Fruit fly (Drosophila melanogaster) whole organism, pupa: ENCODE results near the gene Abi.
A peak's percentile ranks its signal among the peaks of the same experiment; 100 is the strongest.

Source experiments
- CG10348 ChIP-seq: fragments of 200-800 bp; sonication (Bioruptor generic); IDR thresholded peaks from 2 replicates; pipeline ENCODE4 v1.3.6; 2022; ENCODE audit warnings: missing biosample characterization, missing genetic modification characterization
- CG12605 ChIP-seq: fragments of 200-800 bp; sonication (Bioruptor generic); IDR thresholded peaks from 2 replicates; pipeline ENCODE4 v1.3.6; 2022; ENCODE audit warnings: missing biosample characterization, missing genetic modification characterization
- CG13204 ChIP-seq: fragments of 200-800 bp; sonication (Bioruptor generic); optimal IDR thresholded peaks from 2 replicates; lab custom pipeline; 2018; ENCODE audit warnings: missing biosample characterization, mild to moderate bottlenecking, missing genetic modification characterization, moderate library complexity
- CG14655 ChIP-seq: fragments of 200-800 bp; sonication (Bioruptor generic); optimal IDR thresholded peaks from 3 replicates; lab custom pipeline; 2017; ENCODE audit warnings: mild to moderate bottlenecking, missing biosample characterization, missing genetic modification reagents, missing genetic modification characterization
- CG15710 ChIP-seq: fragments of 200-800 bp; sonication (Bioruptor generic); optimal IDR thresholded peaks from 2 replicates; lab custom pipeline; 2018; ENCODE audit warnings: missing biosample characterization, mild to moderate bottlenecking, missing genetic modification characterization, moderate library complexity
- CG17806 ChIP-seq: fragments of 200-800 bp; sonication (Bioruptor generic); optimal IDR thresholded peaks from 2 replicates; lab custom pipeline; 2018; ENCODE audit warnings: missing biosample characterization, mild to moderate bottlenecking, missing genetic modification characterization, moderate library complexity
- CG32121 ChIP-seq: fragments of 200-800 bp; sonication (Bioruptor generic); IDR thresholded peaks from 2 replicates; pipeline ENCODE4 v1.3.6; 2022; ENCODE audit warnings: missing biosample characterization, missing genetic modification characterization
- CG34367 ChIP-seq: fragments of 200-800 bp; sonication (Bioruptor generic); optimal IDR thresholded peaks from 2 replicates; lab custom pipeline; 2018; ENCODE audit warnings: missing biosample characterization, mild to moderate bottlenecking, missing genetic modification characterization
- CG4496 ChIP-seq: fragments of 200-800 bp; sonication (Bioruptor generic); IDR thresholded peaks from 3 replicates; pipeline ENCODE4 v1.3.6; 2022; ENCODE audit warnings: missing biosample characterization, missing genetic modification characterization
- CG8159 ChIP-seq: fragments of 200-800 bp; sonication (Bioruptor generic); optimal IDR thresholded peaks from 3 replicates; lab custom pipeline; 2018; ENCODE audit warnings: missing biosample characterization, mild to moderate bottlenecking, missing genetic modification characterization, moderate library complexity
- CG8301 ChIP-seq: fragments of 200-800 bp; sonication (Bioruptor generic); optimal IDR thresholded peaks from 2 replicates; lab custom pipeline; 2018; ENCODE audit warnings: missing biosample characterization, mild to moderate bottlenecking, missing genetic modification characterization
- CG9948 ChIP-seq: fragments of 200-800 bp; sonication (Bioruptor generic); optimal IDR thresholded peaks from 2 replicates; lab custom pipeline; 2018; ENCODE audit warnings: missing biosample characterization, mild to moderate bottlenecking, missing genetic modification characterization, moderate library complexity
- D1 ChIP-seq: fragments of 200-800 bp; sonication (Bioruptor generic); optimal IDR thresholded peaks from 2 replicates; lab custom pipeline; 2018; ENCODE audit warnings: missing biosample characterization, mild to moderate bottlenecking, missing genetic modification characterization, moderate library complexity
- EcR ChIP-seq: fragments of 200-800 bp; sonication (Bioruptor generic); optimal IDR thresholded peaks from 3 replicates; lab custom pipeline; 2019; ENCODE audit warnings: missing biosample characterization, missing genetic modification characterization, mild to moderate bottlenecking, moderate library complexity, missing genetic modification reagents
- Ets98B ChIP-seq: fragments of 200-800 bp; sonication (Bioruptor generic); IDR thresholded peaks from 2 replicates; pipeline ENCODE4 v1.3.6; 2022; ENCODE audit warnings: missing biosample characterization, missing genetic modification characterization
- Pif1A ChIP-seq: fragments of 200-800 bp; sonication (Bioruptor generic); optimal IDR thresholded peaks from 3 replicates; lab custom pipeline; 2016; ENCODE audit warnings: missing biosample characterization, missing genetic modification characterization
- Pif1B ChIP-seq: fragments of 200-800 bp; sonication (Bioruptor generic); optimal IDR thresholded peaks from 3 replicates; lab custom pipeline; 2016; ENCODE audit warnings: missing biosample characterization, missing genetic modification characterization
- Snoo ChIP-seq: fragments of 200-800 bp; sonication (Bioruptor generic); optimal IDR thresholded peaks from 3 replicates; lab custom pipeline; 2017; ENCODE audit warnings: missing biosample characterization, mild to moderate bottlenecking, missing genetic modification characterization, inconsistent platforms
- fd96Ca ChIP-seq: fragments of 200-800 bp; sonication (Bioruptor generic); IDR thresholded peaks from 3 replicates; pipeline ENCODE4 v1.3.6; 2022; ENCODE audit warnings: missing biosample characterization, missing genetic modification characterization
- gl ChIP-seq: fragments of 200-800 bp; sonication (Bioruptor generic); optimal IDR thresholded peaks from 2 replicates; lab custom pipeline; 2018; ENCODE audit warnings: missing biosample characterization, mild to moderate bottlenecking, missing genetic modification characterization
- rn ChIP-seq: fragments of 200-800 bp; sonication (Bioruptor generic); IDR thresholded peaks from 2 replicates; pipeline ENCODE4 v1.3.6; 2022; ENCODE audit warnings: missing biosample characterization, missing genetic modification characterization

The Abi gene

DNA sequence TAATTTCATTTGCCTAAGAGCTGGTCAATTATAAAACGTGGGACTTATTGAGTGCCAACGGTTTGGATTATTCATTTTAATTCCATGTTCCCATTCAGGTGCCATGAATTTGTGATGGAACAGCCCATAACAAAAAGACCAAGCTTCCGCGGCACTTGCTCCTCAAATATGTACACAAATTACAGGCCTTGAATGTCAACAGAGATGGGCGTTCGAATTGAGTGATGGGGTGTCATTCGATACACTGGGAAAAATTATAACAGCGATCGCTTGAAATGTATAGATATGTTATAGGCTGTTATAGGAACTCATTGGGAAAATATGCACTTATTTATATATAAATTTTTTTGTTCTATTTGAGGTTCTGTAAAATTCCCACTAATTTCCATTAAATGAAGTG lies 6.1 kb downstream of the Abi start:
- no peak for TF ChIP-seq gl (tag; lab: Kevin White, UChicago)
- no peak for TF ChIP-seq CG17806 (tag; lab: Kevin White, UChicago)
- no peak for TF ChIP-seq Ets98B (GFP tag; lab: Robert Waterston, UW)
- TF ChIP-seq CG8159 = no peak
- no peak for TF ChIP-seq D1 (tag; lab: Kevin White, UChicago)
- TF ChIP-seq CG34367 (tag; lab: Kevin White, UChicago) = no peak
- TF ChIP-seq Pif1A (GFP tag; lab: Kevin White, UChicago) = no peak
- TF ChIP-seq CG8301 = no peak
- no peak for TF ChIP-seq fd96Ca (GFP tag; lab: Robert Waterston, UW)
- no peak for TF ChIP-seq CG12605 (GFP tag; lab: Robert Waterston, UW)
- no peak for TF ChIP-seq Pif1B
- TF ChIP-seq Snoo (tag; lab: Kevin White, UChicago) = no peak

DNA sequence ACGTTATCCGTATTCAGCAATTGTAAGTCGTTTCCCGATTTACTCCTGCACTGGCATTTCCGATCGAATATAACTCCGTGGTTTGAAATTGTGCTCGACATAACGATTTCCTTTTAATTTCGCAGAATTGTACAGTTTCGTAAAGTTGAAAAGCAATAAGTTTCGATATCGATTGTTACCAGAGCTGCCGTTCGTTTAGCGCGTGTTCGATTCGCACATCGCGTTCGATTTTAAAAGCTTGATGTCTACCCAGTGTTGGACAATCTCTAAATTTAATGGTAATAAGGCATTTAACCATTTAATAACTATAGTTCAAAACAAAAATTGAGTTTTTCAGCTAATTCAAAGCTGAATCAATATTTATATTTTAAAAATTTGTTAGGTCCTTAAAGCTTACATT lies 10.2 kb downstream of the Abi start, which contains the start of gene CG14357:
Gene CG14357 (minus strand): TSS at position 101 of the 400 bp plus-strand sequence.
- no peak for TF ChIP-seq CG13204 (GFP tag; lab: Kevin White, UChicago)
- no peak for TF ChIP-seq CG8301
- TF ChIP-seq Snoo (tag; lab: Kevin White, UChicago) = no peak
- TF ChIP-seq rn = no peak
- no peak for TF ChIP-seq CG4496
- TF ChIP-seq CG10348 (GFP tag; lab: Robert Waterston, UW) = no peak
- TF ChIP-seq CG12605 (GFP tag; lab: Robert Waterston, UW) = no peak
- TF ChIP-seq EcR (GFP tag; lab: Kevin White, UChicago) = no peak
- no peak for TF ChIP-seq CG32121 (GFP tag; lab: Robert Waterston, UW)
- TF ChIP-seq Pif1B = no peak
- no peak for TF ChIP-seq CG34367 (tag; lab: Kevin White, UChicago)
- no peak for TF ChIP-seq Ets98B (GFP tag; lab: Robert Waterston, UW)
- no peak for TF ChIP-seq gl (tag; lab: Kevin White, UChicago)
- no peak for TF ChIP-seq CG17806 (tag; lab: Kevin White, UChicago)
- TF ChIP-seq Pif1A (GFP tag; lab: Kevin White, UChicago) = no peak

DNA sequence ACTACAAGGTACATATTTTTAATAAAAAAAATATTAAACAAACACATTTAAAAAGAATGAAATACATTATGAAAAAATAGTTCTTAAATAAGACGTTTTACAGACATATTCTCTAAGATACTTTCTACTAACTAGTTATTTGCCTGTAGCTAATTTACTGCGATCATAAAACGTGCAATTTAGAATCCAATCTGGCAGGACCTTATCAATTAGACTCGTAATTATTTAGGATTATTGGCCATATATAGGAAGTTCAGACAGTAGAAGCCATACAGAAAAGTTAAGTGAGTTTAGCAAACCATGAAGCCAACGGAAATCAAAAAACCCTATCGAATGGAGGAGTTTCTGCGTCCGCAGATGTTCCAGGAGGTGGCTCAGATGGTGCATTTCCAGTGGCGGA lies 13.1 kb downstream of the Abi start, which contains the start of gene Or88a:
Gene Or88a (plus strand): TSS at position 301 of the 400 bp plus-strand sequence.
- TF ChIP-seq CG32121 (GFP tag; lab: Robert Waterston, UW) (no peak), EcR (GFP tag; lab: Kevin White, UChicago) (no peak), CG15710 (tag; lab: Kevin White, UChicago) (no peak), CG8301 (no peak), rn (no peak), Ets98B (GFP tag; lab: Robert Waterston, UW) (no peak), CG13204 (GFP tag; lab: Kevin White, UChicago) (no peak), CG9948 (tag; lab: Kevin White, UChicago) (no peak), CG34367 (tag; lab: Kevin White, UChicago) (no peak), CG12605 (GFP tag; lab: Robert Waterston, UW) (no peak), Snoo (tag; lab: Kevin White, UChicago) (no peak), CG17806 (tag; lab: Kevin White, UChicago) (no peak), Pif1A (GFP tag; lab: Kevin White, UChicago) (no peak), CG14655 (no peak)

DNA sequence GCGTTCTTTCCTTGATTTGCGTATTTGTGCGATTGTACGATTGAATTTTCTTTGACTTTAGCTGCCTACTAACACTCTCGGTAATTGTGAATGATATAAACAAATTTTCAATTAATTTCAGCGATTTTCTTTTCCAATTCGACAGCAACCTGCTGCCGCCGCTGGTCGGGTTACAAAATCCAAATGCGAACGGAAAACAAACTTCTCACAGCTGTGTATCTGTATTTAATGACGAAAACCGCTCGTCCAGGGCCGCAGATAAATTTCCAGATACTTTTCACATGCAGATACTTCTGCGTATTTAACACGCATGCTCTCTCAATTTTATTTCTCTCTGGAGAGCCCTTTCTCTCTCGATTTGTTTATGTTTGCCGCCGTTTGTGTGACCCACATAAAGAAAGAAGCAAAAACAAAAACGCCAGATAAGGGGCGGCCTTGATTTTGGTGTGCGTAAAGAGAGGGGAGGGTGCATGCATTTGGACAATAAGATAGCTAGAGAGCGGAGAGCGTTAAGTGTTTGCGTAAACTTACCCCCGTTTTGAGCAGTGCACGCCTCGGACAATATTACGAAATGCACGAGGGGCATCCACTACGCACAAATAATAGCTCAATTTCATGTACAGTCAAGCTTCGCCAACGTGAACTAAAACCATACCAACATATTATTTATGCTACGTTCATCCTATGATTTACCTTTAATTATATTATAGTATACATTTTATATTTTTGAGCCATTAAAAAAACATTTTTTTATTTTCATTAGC lies 13.9 kb downstream of the Abi start, which contains the start of gene CG12402:
Gene CG12402 (minus strand): TSS at position 164 of the 764 bp plus-strand sequence.
- TF ChIP-seq CG9948 (tag; lab: Kevin White, UChicago) = peak; percentile 16
- TF ChIP-seq Ets98B (GFP tag; lab: Robert Waterston, UW) = peak; percentile 70; the same call in 1 of the 2 replicates
- TF ChIP-seq D1 (tag; lab: Kevin White, UChicago) = peak; percentile 14
- TF ChIP-seq CG12605 (GFP tag; lab: Robert Waterston, UW) = peak; percentile 70
- no peak for TF ChIP-seq CG13204 (GFP tag; lab: Kevin White, UChicago)
- no peak for TF ChIP-seq CG15710 (tag; lab: Kevin White, UChicago)
- no peak for TF ChIP-seq gl (tag; lab: Kevin White, UChicago)
- TF ChIP-seq CG34367 (tag; lab: Kevin White, UChicago) = no peak
- TF ChIP-seq CG4496 = peak; percentile 60; the same call in 2 of the 3 replicates
- no peak for TF ChIP-seq EcR (GFP tag; lab: Kevin White, UChicago)
- TF ChIP-seq fd96Ca (GFP tag; lab: Robert Waterston, UW) = peak; percentile 68; the same call in 2 of the 3 replicates
- TF ChIP-seq Pif1B = peak; percentile 8
- TF ChIP-seq Pif1A (GFP tag; lab: Kevin White, UChicago) = peak; percentile 14
- TF ChIP-seq CG17806 (tag; lab: Kevin White, UChicago) = no peak
- TF ChIP-seq rn = 0 out of 2 replicates have a peak, but pooled peaks have one; percentile 35
- no peak for TF ChIP-seq Snoo (tag; lab: Kevin White, UChicago)
- TF ChIP-seq CG8301 = no peak
- peak; percentile 40 for TF ChIP-seq CG14655
- peak; percentile 74 for TF ChIP-seq CG32121 (GFP tag; lab: Robert Waterston, UW)
- peak; percentile 20 for TF ChIP-seq CG8159
- TF ChIP-seq CG10348 (GFP tag; lab: Robert Waterston, UW) = no peak

DNA sequence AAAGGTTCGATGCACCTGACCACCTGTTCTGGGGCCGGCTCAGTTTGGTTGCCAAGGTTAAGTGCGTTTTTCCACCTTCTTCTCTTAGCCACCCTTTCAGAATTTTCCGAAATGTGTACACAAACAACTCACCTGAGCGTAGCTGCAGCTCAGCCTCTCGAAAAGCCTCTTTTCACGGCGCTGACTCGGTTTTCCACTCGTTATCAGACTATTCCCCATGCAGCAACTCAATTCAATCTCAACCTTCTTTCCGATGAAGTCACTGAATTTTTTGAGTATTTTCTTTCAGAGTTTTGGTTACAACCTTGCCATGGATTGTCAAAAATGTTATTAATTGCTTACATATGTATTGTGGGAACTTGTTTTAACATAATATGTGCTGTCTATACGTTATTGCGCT lies 14.6 kb downstream of the Abi start:
- TF ChIP-seq CG9948 (tag; lab: Kevin White, UChicago) = no peak
- no peak for TF ChIP-seq CG15710 (tag; lab: Kevin White, UChicago)
- TF ChIP-seq Snoo (tag; lab: Kevin White, UChicago) = no peak
- TF ChIP-seq CG8159 = no peak
- no peak for TF ChIP-seq CG12605 (GFP tag; lab: Robert Waterston, UW)
- no peak for TF ChIP-seq CG34367 (tag; lab: Kevin White, UChicago)
- TF ChIP-seq CG14655 = no peak
- no peak for TF ChIP-seq CG10348 (GFP tag; lab: Robert Waterston, UW)
- no peak for TF ChIP-seq Pif1B
- no peak for TF ChIP-seq CG17806 (tag; lab: Kevin White, UChicago)
- TF ChIP-seq CG8301 = no peak
- TF ChIP-seq rn = no peak
- no peak for TF ChIP-seq D1 (tag; lab: Kevin White, UChicago)
- TF ChIP-seq fd96Ca (GFP tag; lab: Robert Waterston, UW) = no peak
